Worm (Caenorhabditis elegans): ENCODE results near the gene Y59H11AM.4.

The Y59H11AM.4 gene

ce11 chrIV:8539645-8540044 is 30.5 kb downstream of the Y59H11AM.4 start:
- TF ChIP-seq F13H6.1 (tag; optimal IDR thresholded peaks at IDR 0.05) (no peak), ttx-3 (tag; optimal IDR thresholded peaks at IDR 0.05) (no peak), odd-2 (tag; optimal IDR thresholded peaks at IDR 0.05) (no peak), lim-6 (tag; optimal IDR thresholded peaks at IDR 0.05) (no peak), lin-11 (tag; optimal IDR thresholded peaks at IDR 0.05) (no peak), nfya-1 (tag; optimal IDR thresholded peaks at IDR 0.05) (no peak), nhr-232 (tag; optimal IDR thresholded peaks at IDR 0.05) (no peak), ceh-30 (tag; optimal IDR thresholded peaks at IDR 0.05) (no peak), ceh-14 (tag; optimal IDR thresholded peaks at IDR 0.05) (no peak), ets-4 (tag; optimal IDR thresholded peaks at IDR 0.05) (no peak), ceh-19 (GFP tag; optimal IDR thresholded peaks at IDR 0.05) (no peak), eyg-1 (tag; optimal IDR thresholded peaks at IDR 0.05) (no peak), pha-2 (tag; optimal IDR thresholded peaks at IDR 0.05) (no peak), pax-1 (tag; optimal IDR thresholded peaks at IDR 0.05) (no peak), zip-5 (tag; optimal IDR thresholded peaks at IDR 0.05) (no peak), pqm-1 (tag; optimal IDR thresholded peaks at IDR 0.05) (no peak), hlh-15 (tag; optimal IDR thresholded peaks at IDR 0.05) (no peak), fax-1 (tag; optimal IDR thresholded peaks at IDR 0.05) (no peak), fkh-6 (tag; optimal IDR thresholded peaks at IDR 0.05) (no peak), nhr-11 (tag; optimal IDR thresholded peaks at IDR 0.05) (no peak)

DNA sequence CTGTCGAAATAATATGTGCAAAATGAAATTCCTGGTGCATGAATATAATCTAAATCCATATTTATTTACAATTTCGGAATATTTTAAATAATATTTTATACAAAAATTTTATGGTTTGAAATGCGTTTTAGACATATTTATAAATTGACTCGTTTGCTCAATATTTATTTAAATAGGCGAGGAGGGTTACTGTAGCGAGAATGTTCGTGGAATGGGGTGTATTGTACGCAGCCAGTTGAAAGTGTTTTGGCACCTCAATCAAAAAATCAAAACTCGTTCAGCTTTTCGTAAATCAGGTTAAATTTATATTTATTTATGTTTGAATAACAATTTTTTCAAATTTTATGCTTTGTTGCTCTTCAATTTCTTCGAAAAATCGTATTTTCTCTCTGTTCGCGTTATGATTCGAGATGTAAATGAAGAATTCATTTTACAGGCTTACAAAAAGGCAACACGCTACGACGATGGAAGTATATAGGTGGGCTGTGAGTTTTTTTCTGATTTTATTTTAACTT is 31.4 kb downstream of the Y59H11AM.4 start, which contains the start of gene hyl-1:
Gene hyl-1, plus strand, starts transcription at position 465 of the 515 bp plus-strand sequence.
- TF ChIP-seq nhr-11 (tag; optimal IDR thresholded peaks at IDR 0.05) (no peak), pha-2 (tag; optimal IDR thresholded peaks at IDR 0.05) (no peak), unc-42 (tag; optimal IDR thresholded peaks at IDR 0.05) (no peak), gmeb-2 (tag; optimal IDR thresholded peaks at IDR 0.05) (no peak), odd-2 (tag; optimal IDR thresholded peaks at IDR 0.05) (no peak), unc-55 (GFP tag; optimal IDR thresholded peaks at IDR 0.05) (no peak), K02D7.2 (tag; optimal IDR thresholded peaks at IDR 0.05) (no peak)

ce11 chrIV:8538011-8538658 is 32.0 kb downstream of the Y59H11AM.4 start:
- TF ChIP-seq fkh-6 (tag; optimal IDR thresholded peaks at IDR 0.05): no peak
- no peak for TF ChIP-seq nhr-11 (tag; optimal IDR thresholded peaks at IDR 0.05)
- TF ChIP-seq ets-4 (tag; optimal IDR thresholded peaks at IDR 0.05): no peak
- no peak for TF ChIP-seq odd-2 (tag; optimal IDR thresholded peaks at IDR 0.05)
- no peak for TF ChIP-seq K02D7.2 (tag; optimal IDR thresholded peaks at IDR 0.05)
- no peak for TF ChIP-seq syd-9 (tag; optimal IDR thresholded peaks at IDR 0.05)
- TF ChIP-seq npax-4 (tag; optimal IDR thresholded peaks at IDR 0.05): no peak
- TF ChIP-seq dve-1 (tag; optimal IDR thresholded peaks at IDR 0.05): no peak
- no peak for TF ChIP-seq Y22D7AL.16 (tag; optimal IDR thresholded peaks at IDR 0.05)
- no peak for TF ChIP-seq lin-11 (tag; optimal IDR thresholded peaks at IDR 0.05)
- TF ChIP-seq pag-3 (tag; optimal IDR thresholded peaks at IDR 0.05; ENCODE audit: borderline replicate concordance): no peak

DNA sequence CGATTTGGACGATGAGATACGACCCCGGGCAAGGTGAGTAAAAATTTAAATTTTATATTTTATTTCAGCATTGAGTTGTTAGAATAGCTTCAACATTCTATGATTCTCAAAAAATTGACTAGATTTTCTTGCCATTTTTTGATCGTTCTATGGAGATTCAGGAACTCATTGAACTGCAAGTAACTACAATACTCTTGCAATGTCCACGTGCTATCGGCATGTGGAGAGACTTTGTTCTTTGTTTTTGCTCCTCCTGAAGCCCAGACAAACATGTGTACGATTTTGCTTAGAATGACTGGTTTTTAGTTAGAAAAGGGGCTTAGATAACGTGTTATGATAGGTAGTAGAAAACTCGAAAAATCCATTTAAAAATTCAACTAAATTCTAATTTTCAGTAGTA is 34.2 kb downstream of the Y59H11AM.4 start:
- TF ChIP-seq mec-3 (tag; optimal IDR thresholded peaks at IDR 0.05; ENCODE audit: borderline replicate concordance): no peak
- TF ChIP-seq pqm-1 (tag; optimal IDR thresholded peaks at IDR 0.05): no peak
- TF ChIP-seq sox-4 (tag; optimal IDR thresholded peaks at IDR 0.05): no peak
- no peak for TF ChIP-seq fkh-10 (GFP tag; optimal IDR thresholded peaks at IDR 0.05)
- no peak for TF ChIP-seq sox-2 (GFP tag; IDR thresholded peaks at IDR 0.05)
- no peak for TF ChIP-seq ceh-6 (GFP tag; optimal IDR thresholded peaks at IDR 0.05)
- TF ChIP-seq eyg-1 (tag; optimal IDR thresholded peaks at IDR 0.05): no peak
- no peak for TF ChIP-seq K09A11.1 (tag; optimal IDR thresholded peaks at IDR 0.05; ENCODE audit: insufficient read depth)
- TF ChIP-seq lin-11 (tag; optimal IDR thresholded peaks at IDR 0.05): no peak
- TF ChIP-seq pha-4 (tag; optimal IDR thresholded peaks at IDR 0.05): no peak
- TF ChIP-seq sdc-2 (tag; optimal IDR thresholded peaks at IDR 0.05): no peak
- no peak for TF ChIP-seq dve-1 (tag; optimal IDR thresholded peaks at IDR 0.05)
- no peak for TF ChIP-seq C38D4.7 (GFP tag; optimal IDR thresholded peaks at IDR 0.05)
- TF ChIP-seq ets-4 (tag; optimal IDR thresholded peaks at IDR 0.05): no peak
- no peak for TF ChIP-seq dmd-4 (tag; optimal IDR thresholded peaks at IDR 0.05; ENCODE audit: borderline replicate concordance)
